Worm (Caenorhabditis elegans): Measurements from ENCODE around the gene Y39B6A.5.

The Y39B6A.5 gene

DNA sequence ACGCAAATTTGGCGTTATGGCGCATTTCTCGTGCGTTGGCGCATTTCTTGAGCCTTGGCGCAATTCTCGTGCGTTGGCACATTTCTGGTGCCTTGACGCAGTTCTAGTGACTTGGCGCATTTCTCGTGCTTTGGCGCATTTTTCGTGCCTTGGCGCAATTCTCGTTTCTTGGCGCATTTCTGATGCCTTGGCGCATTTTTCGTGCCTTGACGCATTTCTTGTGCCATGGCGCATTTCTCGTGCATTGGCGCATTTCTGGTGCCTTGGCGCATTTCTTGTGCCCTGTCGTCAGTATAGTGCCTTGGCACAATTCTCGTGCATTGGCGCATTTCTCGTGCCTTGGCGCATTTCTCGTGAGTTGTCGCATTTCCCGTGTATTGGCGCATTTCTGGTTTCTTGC, 10.3 kb downstream of the Y39B6A.5 start:
- TF ChIP-seq ztf-18 (tag; optimal IDR thresholded peaks at IDR 0.05) (peak; percentile 71), ekl-4 (GFP tag; IDR thresholded peaks at IDR 0.05) (no peak), zfh-2 (GFP tag; conservative IDR thresholded peaks at IDR 0.05) (peak; percentile 46)

ce11 chrV:19142595-19142994, 16.1 kb downstream of the Y39B6A.5 start:
- TF ChIP-seq nhr-90 (tag; optimal IDR thresholded peaks at IDR 0.05), result peak; percentile 21
- TF ChIP-seq hmg-1.2 (GFP tag; IDR thresholded peaks at IDR 0.05), result peak; percentile 65
- TF ChIP-seq mxl-1 (tag; optimal IDR thresholded peaks at IDR 0.05), result no peak
- TF ChIP-seq ztf-25 (GFP tag; IDR thresholded peaks at IDR 0.05), result 0 out of 2 replicates have a peak, but pooled peaks have one; percentile 65
- no peak for TF ChIP-seq F23B12.7 (tag; optimal IDR thresholded peaks at IDR 0.05; ENCODE audit: insufficient read depth)
- TF ChIP-seq rcor-1 (GFP tag; IDR thresholded peaks at IDR 0.05), result no peak
- no peak for TF ChIP-seq ama-1 (optimal IDR thresholded peaks at IDR 0.05)
- peak in 1 of 2 experiments; percentile 2 for TF ChIP-seq ama-1 (GFP tag; optimal IDR thresholded peaks at IDR 0.05)
- peak; percentile 48 for TF ChIP-seq ceh-100 (GFP tag; IDR thresholded peaks at IDR 0.05)
- TF ChIP-seq ztf-18 (tag; optimal IDR thresholded peaks at IDR 0.05), result peak; percentile 58
- TF ChIP-seq aptf-3 (GFP tag; IDR thresholded peaks at IDR 0.05), result no peak
- TF ChIP-seq athp-1 (tag; optimal IDR thresholded peaks at IDR 0.05), result no peak
- TF ChIP-seq ccch-3 (GFP tag; optimal IDR thresholded peaks at IDR 0.05), result no peak
- TF ChIP-seq attf-3 (GFP tag; conservative IDR thresholded peaks at IDR 0.05), result 0 out of 2 replicates have a peak, but pooled peaks have one; percentile 28
- TF ChIP-seq T07F8.4 (tag; optimal IDR thresholded peaks at IDR 0.05), result no peak
- no peak for TF ChIP-seq Y53G8AR.9 (GFP tag; conservative IDR thresholded peaks at IDR 0.05)
- peak; percentile 71 for TF ChIP-seq B0261.1 (tag; optimal IDR thresholded peaks at IDR 0.05)
- no peak for TF ChIP-seq ceh-40 (GFP tag; IDR thresholded peaks at IDR 0.05)
- peak; percentile 5 for TF ChIP-seq nhr-179 (tag; optimal IDR thresholded peaks at IDR 0.05)
- peak; percentile 54 for TF ChIP-seq mcd-1 (GFP tag; IDR thresholded peaks at IDR 0.05)
- TF ChIP-seq sdz-38 (tag; optimal IDR thresholded peaks at IDR 0.05), result no peak
- TF ChIP-seq cebp-2 (GFP tag; IDR thresholded peaks at IDR 0.05), result no peak
- TF ChIP-seq tbp1 (GFP tag; optimal IDR thresholded peaks at IDR 0.05), result peak; percentile 87
- 0 out of 2 replicates have a peak, but pooled peaks have one; percentile 35 for TF ChIP-seq bed-2 (GFP tag; IDR thresholded peaks at IDR 0.05)
- no peak for TF ChIP-seq unc-130 (GFP tag; optimal IDR thresholded peaks at IDR 0.05)
- no peak for TF ChIP-seq ekl-4 (GFP tag; IDR thresholded peaks at IDR 0.05)
- peak; percentile 65 for TF ChIP-seq egrh-3 (GFP tag; IDR thresholded peaks at IDR 0.05)
- TF ChIP-seq rpc-1 (optimal IDR thresholded peaks at IDR 0.05), result peak; percentile 58
- peak; percentile 72 for TF ChIP-seq rpc-1 (tag; optimal IDR thresholded peaks at IDR 0.05)
- TF ChIP-seq nfya-2 (GFP tag; IDR thresholded peaks at IDR 0.05), result no peak
- no peak for TF ChIP-seq lag-1 (GFP tag; IDR thresholded peaks at IDR 0.05)
- peak; percentile 2 for TF ChIP-seq him-1 (tag; optimal IDR thresholded peaks at IDR 0.05)
- peak; percentile 18 for TF ChIP-seq die-1 (tag; optimal IDR thresholded peaks at IDR 0.05)
- TF ChIP-seq D2030.7 (GFP tag; IDR thresholded peaks at IDR 0.05), result 0 out of 2 replicates have a peak, but pooled peaks have one; percentile 28
- no peak for TF ChIP-seq sptf-2 (GFP tag; optimal IDR thresholded peaks at IDR 0.05)
- TF ChIP-seq rec-8 (tag; optimal IDR thresholded peaks at IDR 0.05), result peak in 1 of 2 experiments; percentile 33

DNA sequence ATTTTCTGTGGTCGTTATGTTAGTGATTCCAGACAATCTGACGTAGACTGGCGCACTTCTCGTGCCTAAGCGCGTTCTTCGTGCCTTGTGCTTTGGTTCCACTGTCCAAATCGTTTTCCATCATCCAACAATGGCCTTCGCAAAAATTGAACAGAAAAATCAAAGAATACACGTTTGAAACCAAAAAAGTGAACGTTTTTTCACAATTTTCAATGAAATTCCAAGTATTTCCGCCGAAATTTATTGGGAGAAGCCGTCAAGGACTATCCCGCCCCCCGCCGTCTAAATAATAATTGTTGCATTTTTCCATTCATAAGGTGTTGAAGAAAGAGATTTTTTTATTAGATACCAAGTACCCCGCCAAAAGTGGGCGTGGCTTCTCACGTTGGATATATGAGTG, 18.2 kb downstream of the Y39B6A.5 start, which contains the start of gene cpg-23:
TSS of gene cpg-23 (plus strand) at position 301 of the 400 bp plus-strand sequence.
- no peak for TF ChIP-seq C06A6.2 (GFP tag; conservative IDR thresholded peaks at IDR 0.05)
- TF ChIP-seq K12H6.12 (tag; optimal IDR thresholded peaks at IDR 0.05), result no peak
- no peak for TF ChIP-seq F22D6.2 (tag; optimal IDR thresholded peaks at IDR 0.05)
- no peak for TF ChIP-seq Y95B8A.8 (GFP tag; IDR thresholded peaks at IDR 0.05)
- TF ChIP-seq aptf-2 (GFP tag; conservative IDR thresholded peaks at IDR 0.05), result no peak
- TF ChIP-seq gei-17 (GFP tag; optimal IDR thresholded peaks at IDR 0.05), result no peak
- no peak for TF ChIP-seq nfya-2 (GFP tag; IDR thresholded peaks at IDR 0.05)
